Fruit fly (Drosophila melanogaster) whole organism, wandering third instar larva: ENCODE results near the gene CG7295.

Experiments
- HLH106 ChIP-seq: fragments of 200-800 bp; optimal IDR thresholded peaks from 3 replicates; lab custom pipeline; 2019; ENCODE audit warnings: missing biosample characterization, mild to moderate bottlenecking, missing genetic modification characterization, moderate library complexity
- Hnf4 ChIP-seq: fragments of 200-800 bp; sonication (Bioruptor generic); optimal IDR thresholded peaks from 2 replicates; lab custom pipeline; 2016; ENCODE audit warnings: missing biosample characterization, mild to moderate bottlenecking, missing genetic modification characterization
- OdsH ChIP-seq: fragments of 200-800 bp; sonication (Bioruptor generic); optimal IDR thresholded peaks from 2 replicates; lab custom pipeline; 2016; ENCODE audit warnings: missing biosample characterization, mild to moderate bottlenecking, missing genetic modification characterization
- Rel ChIP-seq, 2 experiments: fragments of 200-800 bp; sonication (Bioruptor generic) in 1 of 2; optimal IDR thresholded peaks; 2 replicates in 1 of 2; 3 replicates in 1 of 2; lab custom pipeline; 2016 to 2019; ENCODE audit warnings: mild to moderate bottlenecking in 2 of 2, missing biosample characterization in 2 of 2, missing genetic modification characterization in 2 of 2, moderate library complexity in 1 of 2
- br ChIP-seq: fragments of 200-800 bp; sonication (Bioruptor generic); optimal IDR thresholded peaks from 2 replicates; lab custom pipeline; 2016; ENCODE audit warnings: missing biosample characterization, missing genetic modification characterization
- brk ChIP-seq: fragments of 200-800 bp; sonication (Bioruptor generic); optimal IDR thresholded peaks from 2 replicates; lab custom pipeline; 2016; ENCODE audit warnings: missing biosample characterization, mild to moderate bottlenecking, missing genetic modification characterization
- dl ChIP-seq, 2 experiments: fragments of 175-275, 200-275 bp in 1 of 2; fragments of 200-275 bp in 1 of 2; sonication (Bioruptor generic); optimal IDR thresholded peaks; lab custom pipeline; 2018; ENCODE audit warnings: mild to moderate bottlenecking in 2 of 2, missing biosample characterization in 2 of 2, missing genetic modification characterization in 2 of 2, moderate library complexity in 2 of 2; ENCODE audit not compliant: partially characterized antibody in 2 of 2, insufficient read depth in 1 of 2

dm6 chr2L:1913047-1913760 lies 43.6 kb downstream of the CG7295 start:
- TF ChIP-seq Rel (GFP tag; optimal IDR thresholded peaks at IDR 0.05; lab: Kevin White, UChicago): no peak
- TF ChIP-seq Rel (tag; optimal IDR thresholded peaks at IDR 0.05; lab: Kevin White, UChicago): no peak
- TF ChIP-seq dl (GFP tag; optimal IDR thresholded peaks at IDR 0.05; lab: Kevin White, UChicago; ENCODE audit: insufficient read depth in 1 of 2, partially characterized antibody in 2 of 2): no peak
- no peak for TF ChIP-seq br (GFP tag; lab: Kevin White, UChicago)
- TF ChIP-seq Hnf4 (GFP tag; lab: Kevin White, UChicago): no peak
- no peak for TF ChIP-seq HLH106 (tag; lab: Kevin White, UChicago)
- TF ChIP-seq OdsH (GFP tag; lab: Kevin White, UChicago): no peak
- TF ChIP-seq brk: no peak
